Worm (Caenorhabditis elegans) whole organism, L2 larva: ENCODE measurements around the gene drd-1.

Experiments
- aly-2 ChIP-seq: fragments of 150-350 bp; optimal IDR thresholded peaks from 2 replicates; lab custom pipeline; 2014; ENCODE audit warnings: missing biosample characterization, missing genetic modification characterization
- blmp-1 ChIP-seq: sonication (generic microtip); optimal IDR thresholded peaks from 2 replicates; lab custom pipeline; 2017; ENCODE audit warnings: missing genetic modification characterization, mild to moderate bottlenecking, missing compliant biosample characterization, antibody characterized with exemption, moderate library complexity; ENCODE audit not compliant: insufficient read depth
- dmd-4 ChIP-seq: sonication (generic microtip); optimal IDR thresholded peaks from 2 replicates; lab custom pipeline; 2017; ENCODE audit warnings: missing biosample characterization, missing genetic modification characterization
- elt-3 ChIP-seq: sonication (generic microtip); optimal IDR thresholded peaks from 2 replicates; lab custom pipeline; 2017; ENCODE audit warnings: missing biosample characterization, missing genetic modification characterization
- lin-39 ChIP-seq: fragments of 150-350 bp; optimal IDR thresholded peaks from 2 replicates; lab custom pipeline; 2014; ENCODE audit warnings: missing biosample characterization, missing genetic modification reagents, missing genetic modification characterization
- nhr-25 ChIP-seq: fragments of 150-350 bp; sonication (generic microtip); optimal IDR thresholded peaks from 3 replicates; lab custom pipeline; 2014; ENCODE audit warnings: missing biosample characterization, missing genetic modification characterization
- nhr-77 ChIP-seq: fragments of 150-350 bp; optimal IDR thresholded peaks from 2 replicates; lab custom pipeline; 2014; ENCODE audit warnings: missing biosample characterization, missing genetic modification characterization
- snpc-4 ChIP-seq: fragments of 150-350 bp; optimal IDR thresholded peaks from 2 replicates; lab custom pipeline; 2014; ENCODE audit warnings: missing biosample characterization, missing genetic modification characterization
- ztf-11 ChIP-seq: sonication (generic microtip); optimal IDR thresholded peaks from 2 replicates; lab custom pipeline; 2017; ENCODE audit warnings: missing biosample characterization, missing genetic modification characterization

- TF ChIP-seq elt-3 (tag; lab: Kevin White, UChicago) (no peak), ztf-11 (no peak), aly-2 (tag; lab: Kevin White, UChicago) (no peak), nhr-77 (tag; lab: Kevin White, UChicago) (no peak), dmd-4 (tag; lab: Kevin White, UChicago) (no peak), snpc-4 (tag; lab: Kevin White, UChicago) (no peak), lin-39 (tag; lab: Kevin White, UChicago) (no peak), blmp-1 (no peak), nhr-25 (tag; lab: Kevin White, UChicago) (no peak)
Measured at ce11 chrII:8370194-8370593, 17.7 kb upstream of the drd-1 start.
